Worm (Caenorhabditis elegans): ENCODE measurements around the gene srlf-14.

Gene srlf-14

ce11 chrIV:10855049-10855448, 39.1 kb downstream of the srlf-14 start, which contains the start of gene T11G6.3:
Gene T11G6.3, minus strand, starts transcription at chrIV:10855237.
- no peak for TF ChIP-seq nhr-28 (tag; optimal IDR thresholded peaks at IDR 0.05)
- TF ChIP-seq blmp-1 (tag; optimal IDR thresholded peaks at IDR 0.05): peak; percentile 34
- peak; percentile 4 for TF ChIP-seq nhr-71 (tag; optimal IDR thresholded peaks at IDR 0.05)
- no peak for TF ChIP-seq jun-1 (tag; optimal IDR thresholded peaks at IDR 0.05)
- peak; percentile 41 for TF ChIP-seq lin-14 (GFP tag; optimal IDR thresholded peaks at IDR 0.05)
- TF ChIP-seq efl-1 (optimal IDR thresholded peaks at IDR 0.05): no peak
- TF ChIP-seq efl-1 (GFP tag; optimal IDR thresholded peaks at IDR 0.05 in 1 of 2): no peak
- TF ChIP-seq lsy-2 (tag; optimal IDR thresholded peaks at IDR 0.05): peak in 1 of 2 experiments; percentile 7
- TF ChIP-seq dpl-1 (GFP tag; optimal IDR thresholded peaks at IDR 0.05): no peak
- no peak for TF ChIP-seq skn-1 (tag; optimal IDR thresholded peaks at IDR 0.05)
- TF ChIP-seq vab-15 (tag; optimal IDR thresholded peaks at IDR 0.05): no peak
- no peak for TF ChIP-seq unc-130 (tag; optimal IDR thresholded peaks at IDR 0.05)
- no peak for TF ChIP-seq C04F5.9 (tag; optimal IDR thresholded peaks at IDR 0.05)
- TF ChIP-seq nhr-19 (GFP tag; conservative IDR thresholded peaks at IDR 0.05): no peak
- TF ChIP-seq mab-9 (GFP tag; IDR thresholded peaks at IDR 0.05): no peak
- TF ChIP-seq unc-30 (tag; optimal IDR thresholded peaks at IDR 0.05): no peak
- TF ChIP-seq efl-3 (GFP tag; optimal IDR thresholded peaks at IDR 0.05): no peak
- TF ChIP-seq hpl-2 (GFP tag; optimal IDR thresholded peaks at IDR 0.05): no peak
- TF ChIP-seq nhr-20 (tag; optimal IDR thresholded peaks at IDR 0.05): peak; percentile 19
- TF ChIP-seq nhr-90 (tag; optimal IDR thresholded peaks at IDR 0.05; ENCODE audit: poor library complexity): no peak
- TF ChIP-seq nhr-84 (tag; optimal IDR thresholded peaks at IDR 0.05): no peak
- TF ChIP-seq sox-4 (tag; optimal IDR thresholded peaks at IDR 0.05): no peak
- TF ChIP-seq nhr-77 (tag; optimal IDR thresholded peaks at IDR 0.05): no peak
- TF ChIP-seq tbx-2 (tag; optimal IDR thresholded peaks at IDR 0.05): peak; percentile 17
- TF ChIP-seq hlh-4 (tag; optimal IDR thresholded peaks at IDR 0.05): no peak
- no peak for TF ChIP-seq ceh-90 (tag; optimal IDR thresholded peaks at IDR 0.05)
- peak in 2 of 6 experiments; percentile 2 to 19 for TF ChIP-seq elt-3 (tag; optimal IDR thresholded peaks at IDR 0.05)
- no peak for TF ChIP-seq irx-1 (tag; optimal IDR thresholded peaks at IDR 0.05)
- TF ChIP-seq nhr-85 (tag): peak; percentile 66
- TF ChIP-seq Y116A8C.19 (tag; optimal IDR thresholded peaks at IDR 0.05; ENCODE audit: borderline replicate concordance): no peak
- TF ChIP-seq snu-23 (GFP tag; optimal IDR thresholded peaks at IDR 0.05): peak; percentile 19

- TF ChIP-seq mab-9 (GFP tag; IDR thresholded peaks at IDR 0.05) (no peak), zag-1 (tag; optimal IDR thresholded peaks at IDR 0.05) (no peak), sup-37 (GFP tag; optimal IDR thresholded peaks at IDR 0.05) (no peak), C04F5.9 (tag; optimal IDR thresholded peaks at IDR 0.05) (no peak), unc-98 (GFP tag; IDR thresholded peaks at IDR 0.05) (no peak), ceh-8 (GFP tag; optimal IDR thresholded peaks at IDR 0.05) (no peak), efl-1 (optimal IDR thresholded peaks at IDR 0.05) (no peak), efl-1 (GFP tag; optimal IDR thresholded peaks at IDR 0.05 in 1 of 2) (peak in 1 of 2 experiments; percentile 69), nhr-11 (tag; optimal IDR thresholded peaks at IDR 0.05) (no peak)
These were observed 40.1 kb downstream of the srlf-14 start for ce11 chrIV:10854042-10854441.

DNA sequence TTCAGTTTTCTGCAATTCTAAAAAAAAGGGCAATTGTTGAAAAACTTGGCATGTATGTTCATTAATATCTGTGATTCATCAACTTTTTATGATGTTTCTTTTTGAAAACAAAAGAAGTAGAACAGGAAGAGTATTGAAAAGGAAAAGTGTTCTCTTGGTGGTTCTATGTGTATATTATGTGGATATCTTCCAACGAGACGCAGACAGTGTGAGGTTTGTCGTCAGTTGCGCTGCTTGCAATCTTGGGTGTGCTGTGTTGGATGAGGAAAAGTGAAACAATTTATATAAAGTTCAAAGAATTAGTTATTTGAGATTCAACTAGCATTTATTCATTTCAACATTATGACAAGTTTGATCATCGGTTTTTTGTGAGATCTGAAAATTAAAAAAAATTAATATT, 41.8 kb downstream of the srlf-14 start:
- peak; percentile 65 for TF ChIP-seq lin-14 (GFP tag; optimal IDR thresholded peaks at IDR 0.05)
- no peak for TF ChIP-seq zip-4 (GFP tag; optimal IDR thresholded peaks at IDR 0.05)
- no peak for TF ChIP-seq ceh-63 (GFP tag; optimal IDR thresholded peaks at IDR 0.05)
- TF ChIP-seq nhr-77 (tag; optimal IDR thresholded peaks at IDR 0.05): no peak
- TF ChIP-seq irx-1 (tag; optimal IDR thresholded peaks at IDR 0.05): no peak
- no peak for TF ChIP-seq unc-86 (tag; optimal IDR thresholded peaks at IDR 0.05)
- TF ChIP-seq F16B12.6 (tag; optimal IDR thresholded peaks at IDR 0.05): peak; percentile 30
- no peak for TF ChIP-seq mab-9 (GFP tag; IDR thresholded peaks at IDR 0.05)
- TF ChIP-seq blmp-1 (tag; optimal IDR thresholded peaks at IDR 0.05): peak; percentile 95
- no peak for TF ChIP-seq ztf-11 (tag; optimal IDR thresholded peaks at IDR 0.05)
- peak in 1 of 6 experiments; percentile 16 for TF ChIP-seq elt-3 (tag; optimal IDR thresholded peaks at IDR 0.05)
- peak in 1 of 2 experiments; percentile 12 for TF ChIP-seq efl-1 (optimal IDR thresholded peaks at IDR 0.05)
- TF ChIP-seq efl-1 (GFP tag; optimal IDR thresholded peaks at IDR 0.05 in 1 of 2): no peak
- TF ChIP-seq jun-1 (tag; optimal IDR thresholded peaks at IDR 0.05): no peak
- no peak for TF ChIP-seq nhr-90 (tag; optimal IDR thresholded peaks at IDR 0.05; ENCODE audit: poor library complexity)
- no peak for TF ChIP-seq unc-30 (tag; optimal IDR thresholded peaks at IDR 0.05)
- TF ChIP-seq sox-4 (tag; optimal IDR thresholded peaks at IDR 0.05): no peak
- no peak for TF ChIP-seq snpc-4 (tag; optimal IDR thresholded peaks at IDR 0.05)
- TF ChIP-seq ces-1 (GFP tag; optimal IDR thresholded peaks at IDR 0.05): no peak
- no peak for TF ChIP-seq xbp-1 (tag; optimal IDR thresholded peaks at IDR 0.05)
- no peak for TF ChIP-seq mdl-1 (tag; optimal IDR thresholded peaks at IDR 0.05)
- TF ChIP-seq snu-23 (GFP tag; optimal IDR thresholded peaks at IDR 0.05): peak; percentile 29
- TF ChIP-seq C34B4.2 (tag; optimal IDR thresholded peaks at IDR 0.05): no peak
- peak in 1 of 2 experiments; percentile 9 for TF ChIP-seq lsy-2 (tag; optimal IDR thresholded peaks at IDR 0.05)
- TF ChIP-seq nhr-76 (tag; optimal IDR thresholded peaks at IDR 0.05): no peak
- no peak for TF ChIP-seq hlh-4 (tag; optimal IDR thresholded peaks at IDR 0.05)
- no peak for TF ChIP-seq fkh-4 (tag; optimal IDR thresholded peaks at IDR 0.05; ENCODE audit: borderline replicate concordance)

All from whole organism, L1 larva.